Worm (Caenorhabditis elegans) whole organism, L3 larva: Measurements from ENCODE around the gene ZK930.7.

Experiments
- aly-2 ChIP-seq: fragments of 150-350 bp; optimal IDR thresholded peaks from 2 replicates; lab custom pipeline; 2014; ENCODE audit warnings: missing biosample characterization, missing genetic modification characterization
- ama-1 ChIP-seq: fragments of 150-350 bp; optimal IDR thresholded peaks from 2 replicates; lab custom pipeline; 2018
- ceh-82 ChIP-seq: fragments of 150-350 bp; optimal IDR thresholded peaks from 2 replicates; lab custom pipeline; 2014; ENCODE audit warnings: missing biosample characterization, missing genetic modification characterization
- elt-3 ChIP-seq, 3 experiments: fragments of 150-350 bp in 1 of 3; sonication (generic microtip) in 2 of 3; optimal IDR thresholded peaks; 2 replicates in 2 of 3; 4 replicates in 1 of 3; lab custom pipeline; 2014 to 2017; ENCODE audit warnings: missing biosample characterization in 3 of 3, missing genetic modification characterization in 3 of 3
- lin-15B ChIP-seq: fragments of 150-350 bp; optimal IDR thresholded peaks from 2 replicates; lab custom pipeline; 2014; ENCODE audit warnings: missing biosample characterization, missing genetic modification characterization
- lin-39 ChIP-seq: fragments of 150-350 bp; optimal IDR thresholded peaks from 2 replicates; lab custom pipeline; 2018; ENCODE audit warnings: missing biosample characterization, missing genetic modification reagents, missing genetic modification characterization
- nhr-12 ChIP-seq: fragments of 150-350 bp; optimal IDR thresholded peaks from 2 replicates; lab custom pipeline; 2014; ENCODE audit warnings: missing biosample characterization, missing genetic modification characterization
- nhr-23 ChIP-seq: fragments of 150-350 bp; optimal IDR thresholded peaks from 2 replicates; lab custom pipeline; 2014; ENCODE audit warnings: missing biosample characterization, missing genetic modification reagents, missing genetic modification characterization
- nhr-25 ChIP-seq: sonication (generic microtip); optimal IDR thresholded peaks from 2 replicates; lab custom pipeline; 2017; ENCODE audit warnings: missing biosample characterization, missing genetic modification characterization
- nhr-28 ChIP-seq: fragments of 150-350 bp; optimal IDR thresholded peaks from 2 replicates; lab custom pipeline; 2014; ENCODE audit warnings: missing biosample characterization, missing genetic modification characterization
- skn-1 ChIP-seq: fragments of 150-350 bp; optimal IDR thresholded peaks from 2 replicates; lab custom pipeline; 2014; ENCODE audit warnings: missing biosample characterization, missing genetic modification characterization
- unc-39 ChIP-seq: sonication (generic microtip); optimal IDR thresholded peaks from 4 replicates; lab custom pipeline; 2017; ENCODE audit warnings: missing biosample characterization, missing genetic modification characterization

DNA sequence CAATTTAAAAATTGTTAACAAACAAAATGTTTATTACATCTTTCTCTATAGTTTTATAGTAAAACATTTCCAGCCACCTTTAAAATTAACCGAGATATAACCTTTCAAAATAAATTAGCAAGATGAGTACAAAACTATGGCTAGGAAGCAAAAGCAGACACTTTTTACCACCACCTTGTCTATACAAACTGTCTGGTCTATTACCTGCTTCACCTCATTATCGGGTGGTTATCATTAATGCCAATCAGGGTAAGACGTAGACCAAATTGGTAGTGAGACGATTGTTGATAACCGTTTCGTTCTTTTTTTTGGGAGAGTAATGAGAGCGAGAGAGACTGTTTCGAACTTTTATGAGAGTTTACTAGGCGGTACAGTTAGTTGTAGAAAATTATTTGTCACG is 22.0 kb downstream of the ZK930.7 start:
- TF ChIP-seq nhr-12 (tag; lab: Kevin White, UChicago), result no peak
- no peak for TF ChIP-seq nhr-28 (tag; lab: Kevin White, UChicago)
- no peak for TF ChIP-seq nhr-23 (tag; lab: Kevin White, UChicago)
- no peak for TF ChIP-seq nhr-25 (tag; lab: Kevin White, UChicago)
- no peak for TF ChIP-seq ceh-82 (tag; lab: Kevin White, UChicago)
- no peak for TF ChIP-seq ama-1 (lab: Kevin White, UChicago)
- TF ChIP-seq unc-39 (tag; lab: Kevin White, UChicago), result no peak
- TF ChIP-seq aly-2, result no peak
- no peak for TF ChIP-seq elt-3 (tag; optimal IDR thresholded peaks at IDR 0.05; lab: Kevin White, UChicago)
- no peak for TF ChIP-seq lin-15B
- no peak for TF ChIP-seq lin-39 (tag; lab: Kevin White, UChicago)
- no peak for TF ChIP-seq skn-1 (tag; lab: Kevin White, UChicago)
